Worm (Caenorhabditis elegans) whole organism, L3 larva: ENCODE measurements around the gene arrd-26.

Source experiments
- ama-1 ChIP-seq: fragments of 150-350 bp; optimal IDR thresholded peaks from 2 replicates; lab custom pipeline; 2018
- elt-2 ChIP-seq: sonication (generic microtip); optimal IDR thresholded peaks from 2 replicates; lab custom pipeline; 2016; ENCODE audit warnings: missing genetic modification reagents, mild to moderate bottlenecking, missing genetic modification characterization, missing compliant biosample characterization
- fkh-10 ChIP-seq: sonication (generic microtip); optimal IDR thresholded peaks from 2 replicates; lab custom pipeline; 2017; ENCODE audit warnings: missing biosample characterization, missing genetic modification reagents, missing genetic modification characterization
- lsy-12 ChIP-seq: sonication (generic microtip); optimal IDR thresholded peaks from 2 replicates; lab custom pipeline; 2016; ENCODE audit warnings: mild to moderate bottlenecking, missing genetic modification characterization, missing compliant biosample characterization
- nhr-11 ChIP-seq: fragments of 150-350 bp; optimal IDR thresholded peaks from 2 replicates; lab custom pipeline; 2014; ENCODE audit warnings: missing biosample characterization, missing genetic modification characterization
- nhr-23 ChIP-seq: fragments of 150-350 bp; optimal IDR thresholded peaks from 2 replicates; lab custom pipeline; 2014; ENCODE audit warnings: missing biosample characterization, missing genetic modification reagents, missing genetic modification characterization
- snpc-4 ChIP-seq: fragments of 150-350 bp; optimal IDR thresholded peaks from 2 replicates; lab custom pipeline; 2014; ENCODE audit warnings: missing biosample characterization, missing genetic modification characterization
- unc-62 ChIP-seq: fragments of 150-350 bp; sonication (generic microtip); optimal IDR thresholded peaks from 4 replicates; lab custom pipeline; 2014; ENCODE audit warnings: missing biosample characterization, missing genetic modification reagents, missing genetic modification characterization
- zag-1 ChIP-seq: fragments of 150-350 bp; optimal IDR thresholded peaks from 2 replicates; lab custom pipeline; 2014; ENCODE audit warnings: missing biosample characterization, missing genetic modification characterization

ce11 chrIV:2111300-2111874 lies 45.4 kb downstream of the arrd-26 start, which contains the start of gene che-6:
- TF ChIP-seq nhr-11: no peak
- no peak for TF ChIP-seq zag-1 (tag; lab: Kevin White, UChicago)
- no peak for TF ChIP-seq nhr-23 (tag; lab: Kevin White, UChicago)
- TF ChIP-seq ama-1 (lab: Kevin White, UChicago): no peak
- no peak for TF ChIP-seq fkh-10 (GFP tag; lab: Kevin White, UChicago)
- peak; percentile 52 for TF ChIP-seq elt-2 (tag; lab: Kevin White, UChicago)
- no peak for TF ChIP-seq lsy-12 (tag; lab: Kevin White, UChicago)
- TF ChIP-seq snpc-4 (tag; lab: Kevin White, UChicago): no peak
- no peak for TF ChIP-seq unc-62 (GFP tag; lab: Kevin White, UChicago)
